Fruit fly (Drosophila melanogaster): ENCODE results near the gene pkm.

DNA sequence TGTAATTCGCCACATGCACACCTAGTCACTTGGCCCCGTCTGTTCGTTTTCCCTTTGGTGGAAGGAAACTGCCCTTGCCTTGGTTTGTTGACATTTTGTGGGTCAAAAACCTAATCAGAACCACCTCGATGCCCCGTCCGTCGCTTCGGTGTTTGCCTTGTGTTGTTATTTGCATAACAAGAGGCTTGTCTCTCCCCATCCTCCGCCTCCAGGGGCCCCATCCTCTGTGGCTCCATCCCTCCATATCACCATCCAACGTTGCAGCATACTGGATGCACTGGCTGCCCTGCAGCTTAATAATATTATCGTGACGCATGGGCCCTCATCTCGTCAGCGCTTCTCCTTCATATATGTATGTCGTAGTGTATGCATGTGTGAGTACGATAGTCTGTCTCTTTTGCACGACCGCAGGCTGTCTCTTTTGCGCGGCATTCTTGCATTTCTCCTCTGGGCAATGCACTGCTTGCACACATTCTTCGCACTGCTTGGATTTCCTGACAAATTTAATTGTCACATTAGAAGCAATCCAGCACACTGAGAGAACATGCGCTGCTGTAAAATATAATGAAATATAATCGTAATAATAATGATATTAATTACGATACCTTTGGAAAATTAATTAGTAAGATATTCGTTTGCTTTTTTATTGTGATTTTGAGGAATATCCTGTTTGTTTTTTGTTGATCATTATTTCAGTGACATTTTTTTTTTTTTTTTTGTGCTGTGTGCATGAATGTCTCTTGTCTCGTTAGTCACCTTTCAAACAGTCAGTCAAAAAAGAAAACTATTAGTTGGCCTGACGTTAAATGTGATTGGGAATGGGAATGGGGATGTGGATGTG lies 39.6 kb downstream of the pkm start:
- TF ChIP-seq CG8478 (optimal IDR thresholded peaks at IDR 0.05), result no peak
- no peak for TF ChIP-seq CTCF (optimal IDR thresholded peaks at IDR 0.05)
